Worm (Caenorhabditis elegans) whole organism, late embryonic: Measurements from ENCODE around the gene F14D12.1.

Source experiments
- ama-1 ChIP-seq: fragments of 150-350 bp; optimal IDR thresholded peaks from 2 replicates; lab custom pipeline; 2014
- ceh-19 ChIP-seq: fragments of 200-800 bp; sonication (Bioruptor generic); optimal IDR thresholded peaks from 2 replicates; lab custom pipeline; 2018; ENCODE audit warnings: mild to moderate bottlenecking, missing genetic modification characterization, missing compliant biosample characterization
- ceh-34 ChIP-seq: sonication (generic microtip); optimal IDR thresholded peaks from 2 replicates; lab custom pipeline; 2016; ENCODE audit warnings: mild to moderate bottlenecking, missing genetic modification characterization, missing compliant biosample characterization
- dve-1 ChIP-seq: sonication (generic microtip); optimal IDR thresholded peaks from 2 replicates; lab custom pipeline; 2017; ENCODE audit warnings: antibody characterized with exemption, mild to moderate bottlenecking, missing genetic modification characterization, missing compliant biosample characterization
- fkh-10 ChIP-seq: fragments of 150-350 bp; optimal IDR thresholded peaks from 2 replicates; lab custom pipeline; 2014; ENCODE audit warnings: missing biosample characterization, missing genetic modification reagents, missing genetic modification characterization
- nhr-11 ChIP-seq: fragments of 150-350 bp; optimal IDR thresholded peaks from 2 replicates; lab custom pipeline; 2014; ENCODE audit warnings: missing biosample characterization, missing genetic modification characterization
- pax-1 ChIP-seq: fragments of 150-350 bp; optimal IDR thresholded peaks from 2 replicates; lab custom pipeline; 2014; ENCODE audit warnings: missing biosample characterization, missing genetic modification characterization
- ref-2 ChIP-seq: sonication (generic microtip); optimal IDR thresholded peaks from 2 replicates; lab custom pipeline; 2016; ENCODE audit warnings: missing genetic modification characterization, missing compliant biosample characterization
- rnt-1 ChIP-seq: sonication (generic microtip); optimal IDR thresholded peaks from 2 replicates; lab custom pipeline; 2016; ENCODE audit warnings: missing genetic modification characterization, missing compliant biosample characterization

- TF ChIP-seq ref-2 (tag; lab: Kevin White, UChicago): no peak
- TF ChIP-seq ceh-34 (tag; lab: Kevin White, UChicago): no peak
- TF ChIP-seq fkh-10 (GFP tag; lab: Kevin White, UChicago): no peak
- TF ChIP-seq pax-1: no peak
- TF ChIP-seq nhr-11 (tag; lab: Kevin White, UChicago): no peak
- TF ChIP-seq dve-1: no peak
- no peak for TF ChIP-seq rnt-1 (tag; lab: Kevin White, UChicago)
- TF ChIP-seq ceh-19: no peak
- TF ChIP-seq ama-1 (lab: Kevin White, UChicago): no peak
These were observed 23.8 kb upstream of the F14D12.1 start for ce11 chrX:5579714-5580265.
